Worm (Caenorhabditis elegans) whole organism, early embryonic: ENCODE data around the gene srd-67.

Source experiments
- ama-1 ChIP-seq: fragments of 150-350 bp; optimal IDR thresholded peaks from 2 replicates; lab custom pipeline; 2014
- flt-1 ChIP-seq: fragments of 200-800 bp; sonication (Bioruptor generic); IDR thresholded peaks from 2 replicates; pipeline ENCODE4 v1.3.6; 2022; ENCODE audit warnings: missing genetic modification characterization, missing compliant biosample characterization
- pes-1 ChIP-seq: fragments of 200-800 bp; sonication (Bioruptor generic); IDR thresholded peaks from 2 replicates; pipeline ENCODE4 v1.3.6; 2022; ENCODE audit warnings: missing genetic modification reagents, missing genetic modification characterization, missing compliant biosample characterization
- sea-1 ChIP-seq: fragments of 200-800 bp; sonication (Bioruptor generic); conservative IDR thresholded peaks from 2 replicates; pipeline ENCODE4 v1.3.6; 2022; ENCODE audit warnings: missing genetic modification characterization, missing compliant biosample characterization
- tbx-11 ChIP-seq: fragments of 200-800 bp; sonication (Bioruptor generic); IDR thresholded peaks from 2 replicates; pipeline ENCODE4 v1.3.6; 2022; ENCODE audit warnings: missing genetic modification characterization, missing compliant biosample characterization

DNA sequence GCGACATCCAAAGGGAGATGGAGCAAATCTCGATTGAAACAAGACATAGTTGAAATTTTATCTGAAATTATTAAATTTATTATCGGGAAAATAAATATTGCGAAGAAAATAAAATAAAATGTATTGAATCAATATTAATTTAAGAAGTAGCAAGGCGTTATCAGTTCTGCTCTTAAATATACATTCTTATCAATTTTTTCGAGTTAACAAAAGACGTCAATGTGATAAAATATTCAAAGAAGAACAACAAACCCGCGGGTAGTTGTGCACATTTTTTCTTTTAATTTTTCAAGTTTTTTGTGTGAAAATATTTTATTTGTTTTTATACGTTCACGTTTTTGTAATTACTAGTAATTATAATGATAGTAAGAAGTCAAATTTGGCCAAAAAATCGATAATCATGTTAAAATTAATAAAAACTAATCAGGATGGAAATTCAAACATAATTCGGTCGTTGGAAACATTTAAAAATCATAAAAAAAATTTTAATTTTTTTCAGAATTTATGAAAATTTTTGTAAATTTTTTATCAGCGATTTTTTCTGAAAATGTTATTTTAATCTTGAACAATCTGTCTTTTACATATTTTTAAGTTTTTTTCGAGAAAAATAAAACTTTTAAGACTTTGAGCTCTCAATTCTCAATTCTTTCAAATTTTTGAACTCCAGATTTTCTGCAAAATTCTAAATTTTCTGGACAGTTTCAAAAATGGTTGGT, 20.5 kb upstream of the srd-67 start, which contains the start of gene fbxa-9:
- TF ChIP-seq flt-1 (GFP tag; lab: Robert Waterston, UW) (no peak), sea-1 (GFP tag; lab: Robert Waterston, UW) (no peak), ama-1 (lab: Kevin White, UChicago) (no peak), pes-1 (GFP tag; lab: Robert Waterston, UW) (no peak), tbx-11 (GFP tag; lab: Robert Waterston, UW) (no peak)
